Worm (Caenorhabditis elegans) whole organism, mixed stage, embryonic: ENCODE results near the gene moma-1.

Source experiments
- M03D4.4 ChIP-seq: sonication (generic microtip); optimal IDR thresholded peaks from 2 replicates; lab custom pipeline; 2017; ENCODE audit warnings: mild to moderate bottlenecking, missing genetic modification characterization, missing compliant biosample characterization
- bed-3 ChIP-seq: fragments of 200-800 bp; sonication (Bioruptor generic); optimal IDR thresholded peaks from 3 replicates; lab custom pipeline; 2018; ENCODE audit warnings: mild to moderate bottlenecking, missing genetic modification characterization, moderate library complexity, missing compliant biosample characterization
- ceh-39 ChIP-seq: fragments of 150-350 bp; optimal IDR thresholded peaks from 2 replicates; lab custom pipeline; 2014; ENCODE audit warnings: missing biosample characterization, missing genetic modification characterization
- ceh-43 ChIP-seq: fragments of 200-800 bp; sonication (Bioruptor generic); optimal IDR thresholded peaks from 2 replicates; lab custom pipeline; 2018; ENCODE audit warnings: mild to moderate bottlenecking, missing genetic modification characterization, moderate library complexity, missing compliant biosample characterization
- ceh-83 ChIP-seq: fragments of 200-800 bp; sonication (Bioruptor generic); optimal IDR thresholded peaks from 2 replicates; lab custom pipeline; 2018; ENCODE audit warnings: mild to moderate bottlenecking, missing genetic modification characterization, missing compliant biosample characterization
- ces-1 ChIP-seq: fragments of 150-350 bp; optimal IDR thresholded peaks from 2 replicates; lab custom pipeline; 2014; ENCODE audit warnings: missing biosample characterization, missing genetic modification reagents, missing genetic modification characterization
- cnd-1 ChIP-seq: fragments of 200-800 bp; sonication (Bioruptor generic); optimal IDR thresholded peaks from 2 replicates; lab custom pipeline; 2018; ENCODE audit warnings: mild to moderate bottlenecking, missing genetic modification characterization, missing compliant biosample characterization
- drap-1 ChIP-seq: fragments of 200-800 bp; sonication (Bioruptor generic); optimal IDR thresholded peaks from 3 replicates; lab custom pipeline; 2018; ENCODE audit warnings: mild to moderate bottlenecking, missing genetic modification characterization, missing compliant biosample characterization
- elt-1 ChIP-seq: sonication (generic microtip); optimal IDR thresholded peaks from 2 replicates; lab custom pipeline; 2017; ENCODE audit warnings: missing genetic modification characterization, mild to moderate bottlenecking, missing compliant biosample characterization, antibody characterized with exemption, moderate library complexity, borderline replicate concordance; ENCODE audit not compliant: insufficient read depth
- elt-3 ChIP-seq: fragments of 150-350 bp; optimal IDR thresholded peaks from 2 replicates; lab custom pipeline; 2014; ENCODE audit warnings: missing biosample characterization, missing genetic modification characterization
- flh-1 ChIP-seq: fragments of 200-800 bp; sonication (Bioruptor generic); optimal IDR thresholded peaks from 2 replicates; lab custom pipeline; 2018; ENCODE audit warnings: mild to moderate bottlenecking, missing genetic modification characterization, moderate library complexity, missing compliant biosample characterization
- ham-2 ChIP-seq: fragments of 200-800 bp; sonication (Bioruptor generic); optimal IDR thresholded peaks from 2 replicates; lab custom pipeline; 2018; ENCODE audit warnings: mild to moderate bottlenecking, missing genetic modification characterization, missing compliant biosample characterization
- hlh-1 ChIP-seq: fragments of 150-350 bp; optimal IDR thresholded peaks from 2 replicates; lab custom pipeline; 2014; ENCODE audit warnings: missing biosample characterization, missing genetic modification reagents, missing genetic modification characterization
- lin-13 ChIP-seq: fragments of 150-350 bp; optimal IDR thresholded peaks from 2 replicates; lab custom pipeline; 2014; ENCODE audit warnings: missing biosample characterization, missing genetic modification characterization
- lsy-2 ChIP-seq: fragments of 150-350 bp; optimal IDR thresholded peaks from 2 replicates; lab custom pipeline; 2014; ENCODE audit warnings: missing biosample characterization, missing genetic modification characterization
- mab-5 ChIP-seq: fragments of 150-350 bp; optimal IDR thresholded peaks from 2 replicates; lab custom pipeline; 2014; ENCODE audit warnings: missing biosample characterization, missing genetic modification characterization
- mep-1 ChIP-seq: fragments of 150-350 bp; optimal IDR thresholded peaks from 2 replicates; lab custom pipeline; 2017; ENCODE audit warnings: missing biosample characterization, missing genetic modification reagents, missing genetic modification characterization, inconsistent platforms
- mls-2 ChIP-seq: sonication (generic microtip); optimal IDR thresholded peaks from 2 replicates; lab custom pipeline; 2016; ENCODE audit warnings: mild to moderate bottlenecking, missing genetic modification characterization, moderate library complexity, missing compliant biosample characterization
- nhr-12 ChIP-seq: fragments of 150-350 bp; optimal IDR thresholded peaks from 2 replicates; lab custom pipeline; 2014; ENCODE audit warnings: missing biosample characterization, missing genetic modification characterization
- nhr-2 ChIP-seq: fragments of 150-350 bp; optimal IDR thresholded peaks from 2 replicates; lab custom pipeline; 2014; ENCODE audit warnings: missing biosample characterization, missing genetic modification characterization
- nhr-237 ChIP-seq: fragments of 150-350 bp; optimal IDR thresholded peaks from 2 replicates; lab custom pipeline; 2014; ENCODE audit warnings: missing biosample characterization, missing genetic modification characterization
- nhr-28 ChIP-seq: fragments of 150-350 bp; optimal IDR thresholded peaks from 2 replicates; lab custom pipeline; 2014; ENCODE audit warnings: missing biosample characterization, missing genetic modification characterization
- nhr-76 ChIP-seq: sonication (generic microtip); optimal IDR thresholded peaks from 2 replicates; lab custom pipeline; 2017; ENCODE audit warnings: missing biosample characterization, missing genetic modification characterization
- pha-4 ChIP-seq: fragments of 150-350 bp; optimal IDR thresholded peaks from 2 replicates; lab custom pipeline; 2018; ENCODE audit warnings: missing biosample characterization, missing genetic modification reagents, missing genetic modification characterization
- sem-2 ChIP-seq: fragments of 200-800 bp; sonication (Bioruptor generic); optimal IDR thresholded peaks from 2 replicates; lab custom pipeline; 2018; ENCODE audit warnings: mild to moderate bottlenecking, missing genetic modification characterization, missing compliant biosample characterization
- snpc-4 ChIP-seq: fragments of 150-350 bp; optimal IDR thresholded peaks from 2 replicates; lab custom pipeline; 2014; ENCODE audit warnings: missing biosample characterization, missing genetic modification characterization
- sptf-1 ChIP-seq: sonication (generic microtip); optimal IDR thresholded peaks from 2 replicates; lab custom pipeline; 2017; ENCODE audit warnings: mild to moderate bottlenecking, missing genetic modification characterization, moderate library complexity, missing compliant biosample characterization
- tbx-8 ChIP-seq: fragments of 200-800 bp; sonication (Bioruptor generic); optimal IDR thresholded peaks from 2 replicates; lab custom pipeline; 2018; ENCODE audit warnings: mild to moderate bottlenecking, missing genetic modification characterization, moderate library complexity, missing compliant biosample characterization
- unc-120 ChIP-seq: sonication (generic microtip); optimal IDR thresholded peaks from 2 replicates; lab custom pipeline; 2017; ENCODE audit warnings: missing genetic modification characterization, missing compliant biosample characterization; ENCODE audit not compliant: poor library complexity, severe bottlenecking
- unc-39 ChIP-seq: fragments of 150-350 bp; optimal IDR thresholded peaks from 2 replicates; lab custom pipeline; 2014; ENCODE audit warnings: missing biosample characterization, missing genetic modification characterization

The moma-1 gene

DNA sequence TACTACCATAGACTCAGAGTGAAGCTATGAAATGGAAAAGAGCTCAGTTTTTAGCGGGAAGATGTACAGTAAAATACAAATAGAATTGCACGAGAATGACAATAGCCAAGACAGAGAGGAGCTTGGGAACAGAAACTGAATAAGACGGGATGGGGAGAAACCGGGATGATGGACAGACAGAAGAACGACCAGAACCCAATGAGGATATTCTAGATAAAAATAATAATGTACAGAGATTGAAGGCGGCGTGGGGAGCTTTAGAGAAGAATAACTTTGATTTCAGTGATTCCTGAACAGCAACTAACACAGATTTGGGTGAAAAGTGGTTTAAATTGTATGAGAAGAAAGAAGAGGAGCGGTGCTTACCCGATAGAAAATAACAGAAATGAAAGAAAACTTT lies 29.3 kb upstream of the moma-1 start:
- no peak for TF ChIP-seq mep-1 (tag; lab: Kevin White, UChicago)
- TF ChIP-seq unc-39 = no peak
- no peak for TF ChIP-seq ceh-43
- TF ChIP-seq snpc-4 (tag; lab: Kevin White, UChicago) = no peak
- TF ChIP-seq hlh-1 = no peak
- no peak for TF ChIP-seq nhr-2 (tag; lab: Kevin White, UChicago)

DNA sequence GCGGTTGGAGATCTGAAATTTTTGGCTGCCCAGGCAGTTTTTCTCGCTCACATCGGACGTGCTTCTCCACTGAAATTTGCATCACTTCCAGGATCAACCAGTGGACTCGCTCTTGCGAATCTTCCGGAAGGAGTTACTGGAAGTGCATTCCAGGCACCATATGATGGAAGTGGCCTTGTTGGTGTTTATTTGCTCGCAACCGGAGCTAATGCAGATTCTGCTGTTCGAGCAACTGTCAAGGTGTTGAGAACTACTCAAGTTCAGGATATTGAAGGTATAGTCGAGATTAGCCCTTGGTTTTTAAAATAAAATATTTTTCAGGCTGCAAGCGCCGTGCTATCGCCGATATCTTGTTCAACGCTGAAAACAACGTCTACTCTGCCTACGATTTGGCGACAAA lies 28.6 kb upstream of the moma-1 start:
- TF ChIP-seq unc-39 = no peak
- TF ChIP-seq nhr-12 (tag; lab: Kevin White, UChicago) = no peak
- TF ChIP-seq ceh-39 (tag; lab: Kevin White, UChicago) = no peak
- TF ChIP-seq nhr-2 (tag; lab: Kevin White, UChicago) = no peak
- TF ChIP-seq mls-2 (tag; lab: Kevin White, UChicago) = no peak
- TF ChIP-seq sem-2 (GFP tag; lab: Kevin White, UChicago) = no peak
- TF ChIP-seq pha-4 (tag; lab: Kevin White, UChicago) = no peak
- no peak for TF ChIP-seq nhr-237 (tag; lab: Kevin White, UChicago)
- no peak for TF ChIP-seq hlh-1
- no peak for TF ChIP-seq sptf-1 (tag; lab: Kevin White, UChicago)
- no peak for TF ChIP-seq cnd-1 (tag; lab: Kevin White, UChicago)
- TF ChIP-seq flh-1 (GFP tag; lab: Kevin White, UChicago) = no peak
- no peak for TF ChIP-seq elt-3 (tag; lab: Kevin White, UChicago)
- TF ChIP-seq bed-3 (GFP tag; lab: Kevin White, UChicago) = no peak
- no peak for TF ChIP-seq elt-1 (tag; lab: Kevin White, UChicago)
- TF ChIP-seq ham-2 = no peak
- TF ChIP-seq ceh-83 (GFP tag; lab: Kevin White, UChicago) = no peak
- TF ChIP-seq ceh-43 = no peak
- TF ChIP-seq M03D4.4 (tag; lab: Kevin White, UChicago) = no peak
- no peak for TF ChIP-seq snpc-4 (tag; lab: Kevin White, UChicago)
- TF ChIP-seq, all 35 proteins: peak for 0

DNA sequence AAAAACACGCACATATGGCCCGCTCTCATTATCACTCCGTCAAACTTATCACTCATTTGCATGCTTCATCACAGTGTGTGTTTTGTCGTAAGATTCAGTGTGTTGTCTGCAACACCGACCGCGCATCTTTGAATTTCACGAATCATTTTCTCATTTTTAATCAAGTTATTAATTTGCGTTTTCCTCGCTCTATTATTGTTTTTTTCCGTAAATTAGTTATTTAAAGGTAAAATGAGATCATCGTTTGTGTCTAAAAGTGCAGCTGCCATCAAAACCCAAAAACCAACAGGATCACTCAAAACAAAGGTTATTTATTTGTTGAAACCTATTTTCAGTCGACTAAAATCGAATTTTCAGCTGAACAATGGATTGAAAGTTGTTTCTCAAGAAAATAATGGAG lies 27.4 kb upstream of the moma-1 start, which contains the start of the genes T24C4.5 and ucr-2.3:
TSS of gene T24C4.5 (minus strand) at position 101 of the 400 bp plus-strand sequence.
TSS of gene ucr-2.3 (plus strand) at position 227 of the 400 bp plus-strand sequence.
- no peak for TF ChIP-seq snpc-4 (tag; lab: Kevin White, UChicago)
- no peak for TF ChIP-seq mab-5
- no peak for TF ChIP-seq lsy-2 (tag; lab: Kevin White, UChicago)
- no peak for TF ChIP-seq unc-39
- no peak for TF ChIP-seq sem-2 (GFP tag; lab: Kevin White, UChicago)
- no peak for TF ChIP-seq cnd-1 (tag; lab: Kevin White, UChicago)
- TF ChIP-seq elt-1 (tag; lab: Kevin White, UChicago) = no peak
- TF ChIP-seq M03D4.4 (tag; lab: Kevin White, UChicago) = no peak
- TF ChIP-seq flh-1 (GFP tag; lab: Kevin White, UChicago) = no peak
- TF ChIP-seq drap-1 = no peak
- no peak for TF ChIP-seq nhr-28 (tag; lab: Kevin White, UChicago)

DNA sequence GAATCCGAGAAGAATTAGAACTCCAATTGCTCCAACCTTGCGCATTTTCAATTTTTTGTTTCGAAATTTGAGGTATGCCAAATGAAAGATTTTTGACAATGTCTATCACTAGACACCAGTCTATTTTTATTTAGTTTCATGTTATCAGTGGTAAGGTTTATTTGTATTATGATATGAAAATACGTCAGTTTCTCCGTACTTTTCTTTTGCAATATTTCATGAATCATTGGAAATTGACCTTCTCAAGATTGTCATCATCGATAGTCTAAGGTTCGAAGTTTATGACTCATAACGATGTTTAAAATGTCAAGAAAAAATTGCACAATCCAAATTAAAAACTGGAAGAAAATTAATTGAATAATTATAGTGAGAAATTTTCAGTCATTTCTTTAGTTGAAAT lies 21.2 kb upstream of the moma-1 start, which contains the start of gene clc-19:
TSS of gene clc-19 (minus strand) at position 135 of the 400 bp plus-strand sequence.
- TF ChIP-seq hlh-1 = no peak
- no peak for TF ChIP-seq bed-3 (GFP tag; lab: Kevin White, UChicago)
- TF ChIP-seq ceh-43 = no peak
- TF ChIP-seq nhr-2 (tag; lab: Kevin White, UChicago) = no peak
- no peak for TF ChIP-seq lin-13 (tag; lab: Kevin White, UChicago)
- TF ChIP-seq ceh-39 (tag; lab: Kevin White, UChicago) = no peak
- TF ChIP-seq ces-1 (GFP tag; lab: Kevin White, UChicago) = no peak
- TF ChIP-seq M03D4.4 (tag; lab: Kevin White, UChicago) = no peak
- no peak for TF ChIP-seq elt-1 (tag; lab: Kevin White, UChicago)
- TF ChIP-seq tbx-8 (GFP tag; lab: Kevin White, UChicago) = no peak
- TF ChIP-seq ceh-83 (GFP tag; lab: Kevin White, UChicago) = no peak
- TF ChIP-seq unc-120 = no peak
- no peak for TF ChIP-seq unc-39
- no peak for TF ChIP-seq snpc-4 (tag; lab: Kevin White, UChicago)
- TF ChIP-seq nhr-12 (tag; lab: Kevin White, UChicago) = no peak
- TF ChIP-seq elt-3 (tag; lab: Kevin White, UChicago) = no peak
- no peak for TF ChIP-seq flh-1 (GFP tag; lab: Kevin White, UChicago)
- no peak for TF ChIP-seq pha-4 (tag; lab: Kevin White, UChicago)

DNA sequence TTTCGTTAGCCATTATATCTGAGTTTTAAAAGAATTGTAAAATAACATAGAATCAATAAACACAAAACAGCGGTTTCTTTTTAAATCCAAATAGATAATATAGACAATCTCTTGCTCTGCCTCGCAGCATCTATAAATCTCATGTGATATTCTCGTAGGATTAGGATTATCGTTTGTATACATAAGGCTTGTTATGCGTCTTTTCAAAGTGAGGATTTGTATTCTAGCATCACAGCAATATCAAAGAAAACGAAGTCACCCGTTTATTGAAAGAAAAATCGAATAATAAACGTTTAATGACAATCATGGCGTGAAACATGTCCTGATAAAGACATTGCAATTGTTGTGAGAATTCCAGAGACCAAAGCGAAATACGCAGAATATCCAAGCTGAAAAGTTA lies 20.2 kb upstream of the moma-1 start, which contains the start of the genes T24C4.3 and clc-20:
TSS of gene T24C4.3 (minus strand) at position 101 of the 400 bp plus-strand sequence.
TSS of gene clc-20 (plus strand) at position 211 of the 400 bp plus-strand sequence.
- TF ChIP-seq lsy-2 (tag; lab: Kevin White, UChicago) (no peak), nhr-76 (tag; lab: Kevin White, UChicago) (no peak), drap-1 (no peak), mls-2 (tag; lab: Kevin White, UChicago) (no peak), ceh-39 (tag; lab: Kevin White, UChicago) (no peak), unc-120 (no peak), ces-1 (GFP tag; lab: Kevin White, UChicago) (no peak), nhr-12 (tag; lab: Kevin White, UChicago) (no peak), snpc-4 (tag; lab: Kevin White, UChicago) (no peak), flh-1 (GFP tag; lab: Kevin White, UChicago) (no peak)
